Worm (Caenorhabditis elegans): ENCODE data around the gene F56D6.12.

Gene F56D6.12

ce11 chrIV:3907506-3908188 is at the start of gene F56D6.12, which contains the start of gene F56D6.22:
F56D6.12 (plus strand) TSS chrIV:3908138.
F56D6.22 (minus strand) TSS chrIV:3907606.
- TF ChIP-seq med-1 (GFP tag; optimal IDR thresholded peaks at IDR 0.05; ENCODE audit: insufficient read depth) (no peak), ztf-29 (GFP tag; IDR thresholded peaks at IDR 0.05) (no peak), tab-1 (GFP tag; IDR thresholded peaks at IDR 0.05) (no peak), ref-1 (GFP tag; conservative IDR thresholded peaks at IDR 0.05) (no peak), klf-2 (GFP tag; conservative IDR thresholded peaks at IDR 0.05) (no peak), ztf-23 (GFP tag; IDR thresholded peaks at IDR 0.05) (no peak), flt-1 (GFP tag; IDR thresholded peaks at IDR 0.05) (no peak), T22C8.4 (GFP tag; IDR thresholded peaks at IDR 0.05) (no peak), cog-1 (tag; optimal IDR thresholded peaks at IDR 0.05) (no peak)

- TF ChIP-seq ref-1 (GFP tag; conservative IDR thresholded peaks at IDR 0.05): no peak
- TF ChIP-seq tab-1 (GFP tag; IDR thresholded peaks at IDR 0.05): no peak
- TF ChIP-seq ztf-29 (GFP tag; IDR thresholded peaks at IDR 0.05): no peak
- no peak for TF ChIP-seq med-1 (GFP tag; optimal IDR thresholded peaks at IDR 0.05; ENCODE audit: insufficient read depth)
- no peak for TF ChIP-seq cog-1 (tag; optimal IDR thresholded peaks at IDR 0.05)
- TF ChIP-seq ztf-23 (GFP tag; IDR thresholded peaks at IDR 0.05): no peak
- no peak for TF ChIP-seq T22C8.4 (GFP tag; IDR thresholded peaks at IDR 0.05)
- TF ChIP-seq flt-1 (GFP tag; IDR thresholded peaks at IDR 0.05): no peak
- TF ChIP-seq klf-2 (GFP tag; conservative IDR thresholded peaks at IDR 0.05): no peak
Measured at ce11 chrIV:3859552-3859951, 48.4 kb upstream of the F56D6.12 start.

- TF ChIP-seq med-1 (GFP tag; optimal IDR thresholded peaks at IDR 0.05; ENCODE audit: insufficient read depth) (no peak), ztf-23 (GFP tag; IDR thresholded peaks at IDR 0.05) (no peak), ztf-29 (GFP tag; IDR thresholded peaks at IDR 0.05) (no peak), flt-1 (GFP tag; IDR thresholded peaks at IDR 0.05) (no peak)
Measured at ce11 chrIV:3860419-3860818, 47.5 kb upstream of the F56D6.12 start.

ce11 chrIV:3862948-3863347 is 45.0 kb upstream of the F56D6.12 start:
- TF ChIP-seq med-1 (GFP tag; optimal IDR thresholded peaks at IDR 0.05; ENCODE audit: insufficient read depth): no peak

- TF ChIP-seq ztf-29 (GFP tag; IDR thresholded peaks at IDR 0.05) (no peak), T22C8.4 (GFP tag; IDR thresholded peaks at IDR 0.05) (no peak), tab-1 (GFP tag; IDR thresholded peaks at IDR 0.05) (no peak), ref-1 (GFP tag; conservative IDR thresholded peaks at IDR 0.05) (no peak)
Measured at ce11 chrIV:3864944-3865343, 43.0 kb upstream of the F56D6.12 start, which contains the start of gene aat-8. aat-8 (minus strand) TSS chrIV:3865044.

ce11 chrIV:3866018-3866417 is 41.9 kb upstream of the F56D6.12 start:
- no peak for TF ChIP-seq med-1 (GFP tag; optimal IDR thresholded peaks at IDR 0.05; ENCODE audit: insufficient read depth)
- no peak for TF ChIP-seq cog-1 (tag; optimal IDR thresholded peaks at IDR 0.05)
- TF ChIP-seq ztf-29 (GFP tag; IDR thresholded peaks at IDR 0.05): no peak
- no peak for TF ChIP-seq klf-2 (GFP tag; conservative IDR thresholded peaks at IDR 0.05)
- TF ChIP-seq T22C8.4 (GFP tag; IDR thresholded peaks at IDR 0.05): no peak
- TF ChIP-seq flt-1 (GFP tag; IDR thresholded peaks at IDR 0.05): no peak
- no peak for TF ChIP-seq ref-1 (GFP tag; conservative IDR thresholded peaks at IDR 0.05)
- no peak for TF ChIP-seq ztf-23 (GFP tag; IDR thresholded peaks at IDR 0.05)
- TF ChIP-seq tab-1 (GFP tag; IDR thresholded peaks at IDR 0.05): no peak

ce11 chrIV:3867252-3867651 is 40.7 kb upstream of the F56D6.12 start, which contains the start of gene F37C4.4:
F37C4.4 (plus strand) TSS chrIV:3867309.
- TF ChIP-seq ztf-23 (GFP tag; IDR thresholded peaks at IDR 0.05) (no peak), ref-1 (GFP tag; conservative IDR thresholded peaks at IDR 0.05) (no peak), cog-1 (tag; optimal IDR thresholded peaks at IDR 0.05) (no peak), ztf-29 (GFP tag; IDR thresholded peaks at IDR 0.05) (no peak)

- no peak for TF ChIP-seq flt-1 (GFP tag; IDR thresholded peaks at IDR 0.05)
- no peak for TF ChIP-seq cog-1 (tag; optimal IDR thresholded peaks at IDR 0.05)
- no peak for TF ChIP-seq T22C8.4 (GFP tag; IDR thresholded peaks at IDR 0.05)
- TF ChIP-seq ztf-29 (GFP tag; IDR thresholded peaks at IDR 0.05): no peak
- no peak for TF ChIP-seq tab-1 (GFP tag; IDR thresholded peaks at IDR 0.05)
- TF ChIP-seq med-1 (GFP tag; optimal IDR thresholded peaks at IDR 0.05; ENCODE audit: insufficient read depth): no peak
- no peak for TF ChIP-seq klf-2 (GFP tag; conservative IDR thresholded peaks at IDR 0.05)
- TF ChIP-seq ref-1 (GFP tag; conservative IDR thresholded peaks at IDR 0.05): no peak
Measured at ce11 chrIV:3869875-3870274, 38.1 kb upstream of the F56D6.12 start.

ce11 chrIV:3873195-3873594 is 34.7 kb upstream of the F56D6.12 start:
- no peak for TF ChIP-seq klf-2 (GFP tag; conservative IDR thresholded peaks at IDR 0.05)
- TF ChIP-seq T22C8.4 (GFP tag; IDR thresholded peaks at IDR 0.05): no peak
- TF ChIP-seq flt-1 (GFP tag; IDR thresholded peaks at IDR 0.05): no peak
- TF ChIP-seq tab-1 (GFP tag; IDR thresholded peaks at IDR 0.05): no peak
- TF ChIP-seq ztf-29 (GFP tag; IDR thresholded peaks at IDR 0.05): no peak
- no peak for TF ChIP-seq cog-1 (tag; optimal IDR thresholded peaks at IDR 0.05)
- TF ChIP-seq med-1 (GFP tag; optimal IDR thresholded peaks at IDR 0.05; ENCODE audit: insufficient read depth): no peak

ce11 chrIV:3873706-3874105 is 34.2 kb upstream of the F56D6.12 start, which contains the start of gene F37C4.5:
F37C4.5 (minus strand) TSS chrIV:3873806.
- TF ChIP-seq cog-1 (tag; optimal IDR thresholded peaks at IDR 0.05) (no peak), med-1 (GFP tag; optimal IDR thresholded peaks at IDR 0.05; ENCODE audit: insufficient read depth) (no peak), klf-2 (GFP tag; conservative IDR thresholded peaks at IDR 0.05) (no peak), ref-1 (GFP tag; conservative IDR thresholded peaks at IDR 0.05) (no peak), ztf-23 (GFP tag; IDR thresholded peaks at IDR 0.05) (no peak), T22C8.4 (GFP tag; IDR thresholded peaks at IDR 0.05) (no peak)

All from whole organism, midembryonic.